Worm (Caenorhabditis elegans) whole organism, L1 larva: ENCODE data around the gene F59A7.7.

Experiments
- C04F5.9 ChIP-seq: sonication (generic microtip); optimal IDR thresholded peaks from 2 replicates; lab custom pipeline; 2016; ENCODE audit warnings: missing genetic modification characterization, missing compliant biosample characterization
- C16A3.4 ChIP-seq: fragments of 150-350 bp; optimal IDR thresholded peaks from 2 replicates; lab custom pipeline; 2014; ENCODE audit warnings: missing biosample characterization, missing genetic modification characterization
- C34B4.2 ChIP-seq: sonication (generic microtip); optimal IDR thresholded peaks from 2 replicates; lab custom pipeline; 2017; ENCODE audit warnings: mild to moderate bottlenecking, missing genetic modification characterization, missing compliant biosample characterization
- F16B12.6 ChIP-seq: fragments of 150-350 bp; optimal IDR thresholded peaks from 2 replicates; lab custom pipeline; 2014; ENCODE audit warnings: missing biosample characterization, missing genetic modification characterization
- alr-1 ChIP-seq: fragments of 200-800 bp; sonication (Bioruptor generic); optimal IDR thresholded peaks from 2 replicates; lab custom pipeline; 2018; ENCODE audit warnings: borderline replicate concordance, mild to moderate bottlenecking, missing genetic modification characterization, missing compliant biosample characterization
- ama-1 ChIP-seq: fragments of 150-350 bp; optimal IDR thresholded peaks from 2 replicates; lab custom pipeline; 2014
- blmp-1 ChIP-seq: fragments of 150-350 bp; optimal IDR thresholded peaks from 2 replicates; lab custom pipeline; 2014; ENCODE audit warnings: missing biosample characterization, missing genetic modification characterization
- ceh-8 ChIP-seq: fragments of 200-800 bp; sonication (Bioruptor generic); optimal IDR thresholded peaks from 2 replicates; lab custom pipeline; 2018; ENCODE audit warnings: mild to moderate bottlenecking, missing genetic modification characterization, moderate library complexity, missing compliant biosample characterization
- ceh-82 ChIP-seq, 3 experiments: fragments of 150-350 bp in 1 of 3; sonication (generic microtip) in 2 of 3; optimal IDR thresholded peaks; 2 replicates each; lab custom pipeline; 2014 to 2017; ENCODE audit warnings: missing biosample characterization in 3 of 3, missing genetic modification characterization in 3 of 3
- dpl-1 ChIP-seq, 3 experiments: fragments of 150-350 bp in 2 of 3; sonication (generic microtip) in 1 of 3; optimal IDR thresholded peaks; 2 replicates each; lab custom pipeline; 2014 to 2017; ENCODE audit warnings: missing biosample characterization in 3 of 3, missing genetic modification characterization in 3 of 3, missing genetic modification reagents in 3 of 3
- dsc-1 ChIP-seq: sonication (generic microtip); optimal IDR thresholded peaks from 2 replicates; lab custom pipeline; 2016; ENCODE audit warnings: mild to moderate bottlenecking, missing genetic modification characterization, missing compliant biosample characterization
- efl-1 ChIP-seq, 4 experiments: fragments of 150-350 bp; optimal IDR thresholded peaks in 3 of 4; peaks in 1 of 4; 1 replicate in 1 of 4; 2 replicates in 3 of 4; lab custom pipeline; 2014; ENCODE audit warnings: missing biosample characterization in 2 of 4, missing genetic modification characterization in 2 of 4, missing genetic modification reagents in 2 of 4
- efl-3 ChIP-seq: fragments of 200-800 bp; sonication (Bioruptor generic); optimal IDR thresholded peaks from 2 replicates; lab custom pipeline; 2018; ENCODE audit warnings: mild to moderate bottlenecking, missing genetic modification characterization, missing compliant biosample characterization
- elt-2 ChIP-seq: sonication (generic microtip); optimal IDR thresholded peaks from 2 replicates; lab custom pipeline; 2016; ENCODE audit warnings: missing genetic modification characterization, mild to moderate bottlenecking, inconsistent platforms, missing compliant biosample characterization, missing genetic modification reagents
- elt-3 ChIP-seq, 6 experiments: fragments of 150-350 bp in 1 of 6; sonication (generic microtip); optimal IDR thresholded peaks; 2 replicates each; lab custom pipeline; 2017 to 2018; ENCODE audit warnings: missing biosample characterization in 6 of 6, missing genetic modification characterization in 6 of 6, inconsistent platforms in 1 of 6
- fkh-8 ChIP-seq: sonication (generic microtip); optimal IDR thresholded peaks from 2 replicates; lab custom pipeline; 2016; ENCODE audit warnings: mild to moderate bottlenecking, missing genetic modification characterization, missing compliant biosample characterization
- lin-14 ChIP-seq: fragments of 200-800 bp; sonication (Bioruptor generic); optimal IDR thresholded peaks from 2 replicates; lab custom pipeline; 2018; ENCODE audit warnings: mild to moderate bottlenecking, missing genetic modification characterization, moderate library complexity, missing compliant biosample characterization
- lir-3 ChIP-seq: sonication (generic microtip); optimal IDR thresholded peaks from 2 replicates; lab custom pipeline; 2016; ENCODE audit warnings: mild to moderate bottlenecking, missing genetic modification characterization, moderate library complexity, missing compliant biosample characterization; ENCODE audit not compliant: poor library complexity
- lsy-2 ChIP-seq, 2 experiments: fragments of 150-350 bp; optimal IDR thresholded peaks; 2 replicates each; lab custom pipeline; 2014; ENCODE audit warnings: missing biosample characterization in 2 of 2, missing genetic modification characterization in 2 of 2
- mab-9 ChIP-seq: fragments of 200-800 bp; sonication (Bioruptor generic); IDR thresholded peaks from 2 replicates; pipeline ENCODE4 v1.3.6; 2022; ENCODE audit warnings: missing genetic modification reagents, missing genetic modification characterization, missing compliant biosample characterization
- mdl-1 ChIP-seq, 2 experiments: fragments of 150-350 bp; optimal IDR thresholded peaks; 2 replicates each; lab custom pipeline; 2014 to 2017; ENCODE audit warnings: missing biosample characterization in 2 of 2, missing genetic modification characterization in 2 of 2, inconsistent platforms in 1 of 2
- mep-1 ChIP-seq: fragments of 150-350 bp; optimal IDR thresholded peaks from 2 replicates; lab custom pipeline; 2014; ENCODE audit warnings: missing biosample characterization, missing genetic modification characterization
- nhr-20 ChIP-seq: sonication (generic microtip); optimal IDR thresholded peaks from 2 replicates; lab custom pipeline; 2016; ENCODE audit warnings: mild to moderate bottlenecking, missing genetic modification characterization, missing compliant biosample characterization
- nhr-28 ChIP-seq: fragments of 150-350 bp; optimal IDR thresholded peaks from 2 replicates; lab custom pipeline; 2014; ENCODE audit warnings: missing biosample characterization, missing genetic modification characterization
- nhr-71 ChIP-seq: sonication (generic microtip); optimal IDR thresholded peaks from 2 replicates; lab custom pipeline; 2016; ENCODE audit warnings: mild to moderate bottlenecking, missing genetic modification characterization, moderate library complexity, missing compliant biosample characterization
- nhr-77 ChIP-seq: fragments of 150-350 bp; optimal IDR thresholded peaks from 2 replicates; lab custom pipeline; 2014; ENCODE audit warnings: missing biosample characterization, missing genetic modification characterization
- nhr-84 ChIP-seq: sonication (generic microtip); optimal IDR thresholded peaks from 2 replicates; lab custom pipeline; 2017; ENCODE audit warnings: missing biosample characterization, missing genetic modification characterization
- nhr-85 ChIP-seq: sonication (generic microtip); peaks from one replicate; lab custom pipeline; 2016; ENCODE audit warnings: missing genetic modification characterization, inconsistent platforms, missing compliant biosample characterization
- pax-3 ChIP-seq: fragments of 200-800 bp; sonication (Bioruptor generic); optimal IDR thresholded peaks from 2 replicates; lab custom pipeline; 2018; ENCODE audit warnings: mild to moderate bottlenecking, missing genetic modification characterization, moderate library complexity, missing compliant biosample characterization
- snpc-4 ChIP-seq: fragments of 150-350 bp; optimal IDR thresholded peaks from 2 replicates; lab custom pipeline; 2014; ENCODE audit warnings: missing biosample characterization, missing genetic modification characterization
- snu-23 ChIP-seq: sonication (generic microtip); optimal IDR thresholded peaks from 2 replicates; lab custom pipeline; 2016; ENCODE audit warnings: missing genetic modification characterization, missing compliant biosample characterization
- sox-4 ChIP-seq: sonication (generic microtip); optimal IDR thresholded peaks from 2 replicates; lab custom pipeline; 2016; ENCODE audit warnings: missing genetic modification characterization, missing compliant biosample characterization
- tbx-2 ChIP-seq: sonication (generic microtip); optimal IDR thresholded peaks from 2 replicates; lab custom pipeline; 2016; ENCODE audit warnings: missing genetic modification characterization, missing compliant biosample characterization
- unc-130 ChIP-seq: fragments of 150-350 bp; optimal IDR thresholded peaks from 2 replicates; lab custom pipeline; 2017; ENCODE audit warnings: missing biosample characterization, missing genetic modification characterization, inconsistent platforms
- unc-30 ChIP-seq: sonication (generic microtip); optimal IDR thresholded peaks from 2 replicates; lab custom pipeline; 2017; ENCODE audit warnings: missing biosample characterization, missing genetic modification characterization
- zip-4 ChIP-seq: fragments of 200-800 bp; sonication (Bioruptor generic); optimal IDR thresholded peaks from 2 replicates; lab custom pipeline; 2018; ENCODE audit warnings: mild to moderate bottlenecking, missing genetic modification characterization, moderate library complexity, missing compliant biosample characterization
- ztf-11 ChIP-seq, 2 experiments: sonication (generic microtip); optimal IDR thresholded peaks; 2 replicates each; lab custom pipeline; 2016 to 2017; ENCODE audit warnings: missing genetic modification characterization in 2 of 2, missing biosample characterization in 1 of 2, missing compliant biosample characterization in 1 of 2

F59A7.7 gene

ce11 chrV:2050136-2050535, 38.3 kb downstream of the F59A7.7 start, which contains the start of gene comt-4:
TSS of gene comt-4 (minus strand) at chrV:2050185.
- TF ChIP-seq alr-1 (tag; lab: Kevin White, UChicago): no peak
- TF ChIP-seq lsy-2 (tag; optimal IDR thresholded peaks at IDR 0.05; lab: Kevin White, UChicago): no peak
- TF ChIP-seq ama-1 (lab: Kevin White, UChicago): no peak
- TF ChIP-seq ceh-8: no peak
- TF ChIP-seq nhr-28 (tag; lab: Kevin White, UChicago): no peak
- no peak for TF ChIP-seq C34B4.2 (tag; lab: Kevin White, UChicago)
- TF ChIP-seq elt-3 (tag; optimal IDR thresholded peaks at IDR 0.05; lab: Kevin White, UChicago): peak in 3 of 6 experiments; percentile 2 to 45 (median 33)
- no peak for TF ChIP-seq efl-3 (GFP tag; lab: Kevin White, UChicago)
- TF ChIP-seq unc-130 (tag; lab: Kevin White, UChicago): no peak
- peak; percentile 28 for TF ChIP-seq nhr-20 (tag; lab: Kevin White, UChicago)
- no peak for TF ChIP-seq lin-14 (GFP tag; lab: Kevin White, UChicago)
- no peak for TF ChIP-seq nhr-84 (tag; lab: Kevin White, UChicago)
- TF ChIP-seq mdl-1 (tag; optimal IDR thresholded peaks at IDR 0.05; lab: Kevin White, UChicago): no peak
- no peak for TF ChIP-seq C04F5.9 (tag; lab: Kevin White, UChicago)

- TF ChIP-seq unc-30: no peak
- TF ChIP-seq ceh-8: peak; percentile 78
- no peak for TF ChIP-seq ceh-82 (tag; optimal IDR thresholded peaks at IDR 0.05; lab: Kevin White, UChicago)
- TF ChIP-seq F16B12.6 (tag; lab: Kevin White, UChicago): no peak
Observed at ce11 chrV:2050790-2051189, 38.9 kb downstream of the F59A7.7 start.

ce11 chrV:2051507-2051906, 39.6 kb downstream of the F59A7.7 start, which contains the start of gene Y40B10A.11:
TSS of gene Y40B10A.11 (minus strand) at chrV:2051607.
- TF ChIP-seq nhr-77 (tag; lab: Kevin White, UChicago) (no peak), blmp-1 (tag; lab: Kevin White, UChicago) (peak; percentile 7)

- no peak for TF ChIP-seq C16A3.4 (tag; lab: Kevin White, UChicago)
- no peak for TF ChIP-seq efl-1 (optimal IDR thresholded peaks at IDR 0.05; lab: Kevin White, UChicago)
- TF ChIP-seq efl-1 (GFP tag; optimal IDR thresholded peaks at IDR 0.05 in 1 of 2; lab: Kevin White, UChicago): no peak
- TF ChIP-seq mab-9: no peak
- TF ChIP-seq tbx-2 (tag; lab: Kevin White, UChicago): no peak
- no peak for TF ChIP-seq sox-4 (tag; lab: Kevin White, UChicago)
Observed at ce11 chrV:2053509-2053908, 41.6 kb downstream of the F59A7.7 start, which contains the start of gene comt-5. TSS of gene comt-5 (minus strand) at chrV:2053609.

ce11 chrV:2054254-2054653, 42.4 kb downstream of the F59A7.7 start:
- TF ChIP-seq elt-3 (tag; optimal IDR thresholded peaks at IDR 0.05; lab: Kevin White, UChicago) (no peak), blmp-1 (tag; lab: Kevin White, UChicago) (peak; percentile 55), efl-1 (optimal IDR thresholded peaks at IDR 0.05; lab: Kevin White, UChicago) (peak in 1 of 2 experiments; percentile 0), efl-1 (GFP tag; optimal IDR thresholded peaks at IDR 0.05 in 1 of 2; lab: Kevin White, UChicago) (no peak), snpc-4 (tag; lab: Kevin White, UChicago) (no peak), sox-4 (tag; lab: Kevin White, UChicago) (no peak), zip-4 (GFP tag; lab: Kevin White, UChicago) (no peak), nhr-20 (tag; lab: Kevin White, UChicago) (peak; percentile 20), ama-1 (lab: Kevin White, UChicago) (no peak)

ce11 chrV:2055765-2056504, 44.1 kb downstream of the F59A7.7 start:
- TF ChIP-seq dpl-1 (GFP tag; optimal IDR thresholded peaks at IDR 0.05; lab: Kevin White, UChicago) (no peak), elt-2 (tag; lab: Kevin White, UChicago) (peak; percentile 12), nhr-20 (tag; lab: Kevin White, UChicago) (peak; percentile 33), pax-3 (tag; lab: Kevin White, UChicago) (no peak), lir-3 (tag; lab: Kevin White, UChicago) (no peak), mep-1 (tag; lab: Kevin White, UChicago) (peak; percentile 17), fkh-8 (tag; lab: Kevin White, UChicago) (peak; percentile 15), F16B12.6 (tag; lab: Kevin White, UChicago) (peak; percentile 60), dsc-1 (peak; percentile 15), blmp-1 (tag; lab: Kevin White, UChicago) (peak; percentile 47), efl-1 (optimal IDR thresholded peaks at IDR 0.05; lab: Kevin White, UChicago) (peak; percentile 17 to 19), efl-1 (GFP tag; optimal IDR thresholded peaks at IDR 0.05 in 1 of 2; lab: Kevin White, UChicago) (no peak), nhr-71 (peak; percentile 8), snu-23 (GFP tag; lab: Kevin White, UChicago) (peak; percentile 33), nhr-85 (tag; lab: Kevin White, UChicago) (peak; percentile 56), lin-14 (GFP tag; lab: Kevin White, UChicago) (peak; percentile 87), lsy-2 (tag; optimal IDR thresholded peaks at IDR 0.05; lab: Kevin White, UChicago) (peak in 1 of 2 experiments; percentile 20), ztf-11 (tag; optimal IDR thresholded peaks at IDR 0.05; lab: Kevin White, UChicago) (no peak)
